Fruit fly (Drosophila melanogaster) whole organism, pupa: Measurements from ENCODE around the gene Gprk2.
A peak's percentile ranks its signal among the peaks of the same experiment; 100 is the strongest.

Experiments used
- CG8301 ChIP-seq: fragments of 200-800 bp; sonication (Bioruptor generic); optimal IDR thresholded peaks from 2 replicates; lab custom pipeline; 2018; ENCODE audit warnings: missing biosample characterization, mild to moderate bottlenecking, missing genetic modification characterization
- CG9948 ChIP-seq: fragments of 200-800 bp; sonication (Bioruptor generic); optimal IDR thresholded peaks from 2 replicates; lab custom pipeline; 2018; ENCODE audit warnings: missing biosample characterization, mild to moderate bottlenecking, missing genetic modification characterization, moderate library complexity
- D1 ChIP-seq: fragments of 200-800 bp; sonication (Bioruptor generic); optimal IDR thresholded peaks from 2 replicates; lab custom pipeline; 2018; ENCODE audit warnings: missing biosample characterization, mild to moderate bottlenecking, missing genetic modification characterization, moderate library complexity

DNA sequence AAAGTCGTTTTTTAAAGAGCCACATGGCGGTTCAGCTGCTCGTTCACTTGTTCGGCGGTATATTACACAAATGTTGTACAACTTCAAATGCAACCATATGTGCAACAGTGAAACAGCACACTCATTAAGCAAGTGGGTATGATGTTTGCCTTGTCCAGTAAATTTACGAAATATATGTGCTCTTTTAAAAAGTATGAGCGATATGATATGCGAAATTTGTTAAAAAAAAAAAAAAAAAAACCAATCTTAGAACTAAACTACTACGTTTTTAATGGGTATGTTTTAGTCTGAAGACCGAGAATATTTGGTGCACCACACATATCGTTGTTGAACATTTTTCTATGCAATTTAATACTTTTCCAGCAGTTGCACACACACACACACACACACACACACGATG lies 38.4 kb downstream of the Gprk2 start:
- TF ChIP-seq CG8301 (tag; lab: Kevin White, UChicago) = peak; percentile 34
- no peak for TF ChIP-seq D1 (tag; lab: Kevin White, UChicago)
- no peak for TF ChIP-seq CG9948 (tag; lab: Kevin White, UChicago)
